Worm (Caenorhabditis elegans) whole organism, dauer: ENCODE measurements around the gene fipp-1.
"Not testable (repeated sequence)": the region's sequence is repeated elsewhere in the genome, so short reads cannot be mapped to it uniquely, and the experiment has no call there.

Source experiments
- unc-62 ChIP-seq: sonication (generic microtip); optimal IDR thresholded peaks from 2 replicates; lab custom pipeline; 2017; ENCODE audit warnings: missing biosample characterization, missing genetic modification reagents, missing genetic modification characterization

The fipp-1 gene

DNA sequence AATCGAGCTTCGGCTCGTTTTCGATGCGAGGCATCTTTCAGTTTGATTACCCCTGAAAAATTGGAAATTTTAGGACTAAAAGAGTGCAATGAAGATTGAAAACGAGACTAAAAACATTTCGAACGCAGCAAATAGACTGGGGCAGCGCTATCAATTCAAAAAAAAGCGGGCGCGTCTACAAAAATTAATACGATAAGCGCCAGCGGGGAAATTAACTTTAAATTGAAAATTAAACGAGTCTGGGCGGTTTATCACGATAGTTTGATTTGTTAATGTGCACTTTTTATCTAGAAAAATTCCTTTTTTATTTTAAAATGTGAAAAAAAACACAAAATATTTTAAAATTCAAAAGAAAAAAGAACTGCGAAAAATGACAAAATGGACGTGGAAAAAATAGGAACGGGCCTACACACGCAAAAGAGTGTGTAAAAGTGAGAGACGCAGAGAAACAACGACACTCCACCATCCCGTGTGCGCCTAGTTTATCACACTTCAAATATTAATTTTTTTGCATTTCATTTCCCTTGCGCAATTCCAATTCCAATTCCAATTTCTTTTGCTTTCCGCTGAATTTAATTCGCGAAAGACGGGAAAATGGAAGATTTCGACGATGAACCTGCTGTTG, at the start of gene fipp-1, which contains the start of gene gmpr-1:
Gene fipp-1, plus strand, starts transcription at position 499 of the 625 bp plus-strand sequence.
Gene gmpr-1, minus strand, starts transcription at position 75 of the 625 bp plus-strand sequence.
- TF ChIP-seq unc-62 (GFP tag; lab: Kevin White, UChicago), result no peak

- TF ChIP-seq unc-62 (GFP tag; lab: Kevin White, UChicago), result no peak
These were observed 48.9 kb upstream of the fipp-1 start, which contains the start of gene R02D1.2 for ce11 chrV:4322706-4323105. Gene R02D1.2 (minus strand): TSS chrV:4322806.

- TF ChIP-seq unc-62 (GFP tag; lab: Kevin White, UChicago), result no peak
These were observed 46.2 kb upstream of the fipp-1 start, which contains the start of gene nhr-125 for ce11 chrV:4325415-4325814. Gene nhr-125 (minus strand): TSS chrV:4325515.

ce11 chrV:4326841-4327240, 44.8 kb upstream of the fipp-1 start, which contains the start of gene D2063.1:
Gene D2063.1 (plus strand): TSS chrV:4327121.
- TF ChIP-seq unc-62 (GFP tag; lab: Kevin White, UChicago), result no peak

ce11 chrV:4330820-4331219, 40.8 kb upstream of the fipp-1 start:
- no peak for TF ChIP-seq unc-62 (GFP tag; lab: Kevin White, UChicago)

- TF ChIP-seq unc-62 (GFP tag; lab: Kevin White, UChicago), result no peak
These were observed 39.2 kb upstream of the fipp-1 start, which contains the start of gene oac-12 for ce11 chrV:4332450-4332849. Gene oac-12 (minus strand): TSS chrV:4332550.

DNA sequence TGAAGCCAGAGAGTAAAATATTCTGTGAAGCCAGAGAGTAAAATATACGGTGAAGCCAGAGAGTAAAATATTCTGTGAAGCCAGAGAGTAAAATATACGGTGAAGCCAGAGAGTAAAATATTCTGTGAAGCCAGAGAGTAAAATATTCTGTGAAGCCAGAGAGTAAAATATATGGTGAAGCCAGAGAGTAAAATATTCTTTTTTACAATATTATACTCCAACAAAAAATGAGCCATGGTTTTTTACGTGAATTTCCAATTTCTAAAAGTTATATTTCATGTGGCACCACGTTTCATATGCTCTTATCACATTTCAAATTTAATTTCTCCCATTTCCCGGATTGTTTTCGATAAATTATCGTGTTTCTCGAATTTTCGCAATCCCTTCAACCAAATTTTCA, 35.1 kb upstream of the fipp-1 start, which contains the start of gene irld-1:
Gene irld-1, plus strand, starts transcription at position 301 of the 400 bp plus-strand sequence.
- not testable (repeated sequence) for TF ChIP-seq unc-62 (GFP tag; lab: Kevin White, UChicago)

ce11 chrV:4339479-4339878, 32.1 kb upstream of the fipp-1 start:
- no peak for TF ChIP-seq unc-62 (GFP tag; lab: Kevin White, UChicago)

DNA sequence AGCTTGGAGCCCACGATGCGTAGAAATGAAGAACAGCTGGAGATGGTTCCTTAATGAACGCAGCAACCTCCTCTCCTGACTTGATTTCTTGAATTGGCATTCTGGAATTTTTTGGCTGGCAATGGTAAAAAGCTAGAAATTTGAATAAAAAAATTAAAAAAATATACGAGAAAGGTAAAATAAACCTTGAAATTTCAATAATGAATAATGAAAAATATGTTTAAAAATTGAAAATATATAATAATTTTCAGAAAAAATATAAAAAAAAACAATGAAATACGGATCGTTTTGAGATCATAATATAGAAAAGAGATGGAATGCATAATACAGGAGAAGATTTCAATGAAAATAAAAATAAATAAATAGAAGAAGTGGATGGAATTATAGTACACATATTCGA, 30.4 kb upstream of the fipp-1 start, which contains the start of gene glrx-3:
Gene glrx-3, minus strand, starts transcription at position 101 of the 400 bp plus-strand sequence.
- no peak for TF ChIP-seq unc-62 (GFP tag; lab: Kevin White, UChicago)

DNA sequence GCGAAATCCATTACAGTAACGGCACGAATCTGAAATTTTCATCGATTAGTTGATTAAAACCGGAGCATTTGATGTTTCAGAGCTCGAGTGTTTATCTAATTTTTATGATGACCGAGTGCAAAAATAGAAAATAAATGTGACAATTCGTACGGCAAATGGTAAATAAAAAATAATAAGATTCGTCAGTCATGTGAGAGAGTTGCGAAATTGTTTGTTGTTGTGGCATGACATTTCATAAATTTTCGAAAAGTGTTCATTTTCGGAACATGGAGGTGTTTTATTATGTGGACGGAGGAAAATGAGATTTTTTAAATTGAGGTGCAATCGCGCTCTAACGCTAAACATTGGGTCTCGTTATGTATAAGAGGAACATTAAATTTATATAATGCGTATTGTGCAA, 29.9 kb upstream of the fipp-1 start:
- no peak for TF ChIP-seq unc-62 (GFP tag; lab: Kevin White, UChicago)

- no peak for TF ChIP-seq unc-62 (GFP tag; lab: Kevin White, UChicago)
These were observed 25.9 kb upstream of the fipp-1 start, which contains the start of gene figl-1 for ce11 chrV:4345714-4346113. Gene figl-1 (minus strand): TSS chrV:4345999.

ce11 chrV:4346325-4346724, 25.3 kb upstream of the fipp-1 start, which contains the start of gene hpo-18:
Gene hpo-18 (minus strand): TSS chrV:4346425.
- no peak for TF ChIP-seq unc-62 (GFP tag; lab: Kevin White, UChicago)

DNA sequence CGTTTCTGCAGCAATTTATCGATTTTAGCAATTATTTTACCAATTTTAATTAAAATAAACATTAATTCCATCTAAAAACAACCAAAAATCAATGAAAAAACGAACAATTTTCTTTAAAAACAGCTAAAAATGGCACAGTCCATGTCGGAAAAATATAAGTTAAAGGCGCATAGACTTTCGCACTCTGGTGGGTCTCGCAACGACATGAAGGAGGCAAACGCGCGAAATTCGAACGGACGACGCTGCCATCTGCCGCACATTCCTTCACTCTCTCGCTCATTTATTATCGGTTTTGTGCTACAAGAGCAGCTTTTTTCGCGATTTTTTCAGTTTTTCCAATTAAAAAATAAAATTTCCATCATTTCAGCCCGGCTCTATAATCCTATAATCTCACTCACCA, 24.8 kb upstream of the fipp-1 start, which contains the start of gene mcm-7:
Gene mcm-7, plus strand, starts transcription at position 368 of the 400 bp plus-strand sequence.
- TF ChIP-seq unc-62 (GFP tag; lab: Kevin White, UChicago), result no peak

- no peak for TF ChIP-seq unc-62 (GFP tag; lab: Kevin White, UChicago)
These were observed 15.5 kb upstream of the fipp-1 start for ce11 chrV:4356047-4356612.

ce11 chrV:4357369-4357768, 14.2 kb upstream of the fipp-1 start:
- TF ChIP-seq unc-62 (GFP tag; lab: Kevin White, UChicago), result no peak

DNA sequence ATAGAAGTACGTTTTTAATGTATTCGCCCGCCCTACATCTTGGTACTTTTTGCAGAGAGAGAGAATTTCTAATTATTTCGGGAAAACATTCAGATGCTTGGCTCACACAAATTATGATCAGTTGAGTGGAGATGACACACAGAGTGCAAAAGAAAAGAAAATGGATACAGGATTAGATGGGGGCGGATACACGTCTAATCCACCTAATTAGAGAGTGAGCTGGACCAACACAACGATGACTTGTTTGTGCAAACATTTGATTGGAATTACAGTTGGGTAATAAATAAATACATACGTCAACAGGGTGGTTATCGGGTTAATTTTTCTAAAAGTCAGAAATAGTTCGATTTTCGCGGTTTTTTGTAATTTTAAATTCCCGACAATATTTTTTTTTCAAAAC, 12.5 kb upstream of the fipp-1 start:
- no peak for TF ChIP-seq unc-62 (GFP tag; lab: Kevin White, UChicago)
